Worm (Caenorhabditis elegans) whole organism, L4 larva: ENCODE results near the gene fbxl-5.

Source experiments
- F10B5.3 ChIP-seq: sonication (generic microtip); optimal IDR thresholded peaks from 2 replicates; lab custom pipeline; 2016; ENCODE audit warnings: mild to moderate bottlenecking, missing genetic modification characterization, missing compliant biosample characterization
- F26F4.8 ChIP-seq: fragments of 200-800 bp; sonication (Bioruptor generic); conservative IDR thresholded peaks from 2 replicates; pipeline ENCODE4 v1.3.6; 2022; ENCODE audit warnings: missing genetic modification characterization, missing compliant biosample characterization
- F49E8.2 ChIP-seq: sonication (generic microtip); optimal IDR thresholded peaks from 2 replicates; lab custom pipeline; 2016; ENCODE audit warnings: missing compliant biosample characterization, mild to moderate bottlenecking, missing genetic modification characterization, borderline replicate concordance
- R02D3.7 ChIP-seq: fragments of 150-350 bp; sonication (generic microtip); optimal IDR thresholded peaks from 3 replicates; lab custom pipeline; 2014; ENCODE audit warnings: missing biosample characterization, missing genetic modification characterization
- T26A8.4 ChIP-seq: fragments of 200-800 bp; sonication (Bioruptor generic); IDR thresholded peaks from 2 replicates; pipeline ENCODE4 v1.3.6; 2022; ENCODE audit warnings: missing genetic modification characterization, missing compliant biosample characterization
- ZK546.5 ChIP-seq, 2 experiments: sonication (generic microtip); optimal IDR thresholded peaks; 2 replicates each; lab custom pipeline; 2017; ENCODE audit warnings: missing biosample characterization in 2 of 2, missing genetic modification characterization in 2 of 2
- aha-1 ChIP-seq: fragments of 150-350 bp; peaks from one replicate; lab custom pipeline; 2014; ENCODE audit warnings: missing biosample characterization, missing genetic modification characterization
- arid-1 ChIP-seq: fragments of 200-800 bp; sonication (Bioruptor generic); conservative IDR thresholded peaks from 2 replicates; pipeline ENCODE4 v1.3.6; 2022; ENCODE audit warnings: missing genetic modification reagents, missing genetic modification characterization, missing compliant biosample characterization
- ceh-44 ChIP-seq: fragments of 200-800 bp; sonication (Bioruptor generic); IDR thresholded peaks from 2 replicates; pipeline ENCODE4 v1.3.6; 2022; ENCODE audit warnings: missing genetic modification reagents, missing genetic modification characterization, missing compliant biosample characterization
- ceh-82 ChIP-seq: sonication (generic microtip); optimal IDR thresholded peaks from 2 replicates; lab custom pipeline; 2017; ENCODE audit warnings: missing biosample characterization, missing genetic modification characterization
- ctbp-1 ChIP-seq: fragments of 200-800 bp; sonication (Bioruptor generic); IDR thresholded peaks from 2 replicates; pipeline ENCODE4 v1.3.6; 2022; ENCODE audit warnings: missing genetic modification reagents, missing genetic modification characterization, missing compliant biosample characterization
- daf-16 ChIP-seq, 3 experiments: sonication (generic microtip); optimal IDR thresholded peaks; 2 replicates each; lab custom pipeline; 2016 to 2017; ENCODE audit warnings: missing genetic modification characterization in 3 of 3, missing genetic modification reagents in 3 of 3, mild to moderate bottlenecking in 2 of 3, missing compliant biosample characterization in 2 of 3, missing biosample characterization in 1 of 3, moderate library complexity in 1 of 3
- dmd-6 ChIP-seq: fragments of 200-800 bp; sonication (Bioruptor generic); IDR thresholded peaks from 2 replicates; pipeline ENCODE4 v1.3.6; 2022; ENCODE audit warnings: missing genetic modification reagents, missing genetic modification characterization, missing compliant biosample characterization
- dmd-8 ChIP-seq: fragments of 200-800 bp; sonication (Bioruptor generic); IDR thresholded peaks from 2 replicates; pipeline ENCODE4 v1.3.6; 2022; ENCODE audit warnings: missing genetic modification characterization, missing compliant biosample characterization
- dmd-9 ChIP-seq: fragments of 200-800 bp; sonication (Bioruptor generic); IDR thresholded peaks from 2 replicates; pipeline ENCODE4 v1.3.6; 2022; ENCODE audit warnings: missing genetic modification reagents, missing genetic modification characterization, missing compliant biosample characterization
- duxl-1 ChIP-seq: sonication (generic microtip); optimal IDR thresholded peaks from 2 replicates; lab custom pipeline; 2016; ENCODE audit warnings: mild to moderate bottlenecking, missing genetic modification characterization, moderate library complexity, missing compliant biosample characterization; ENCODE audit not compliant: poor library complexity
- dve-1 ChIP-seq: sonication (generic microtip); optimal IDR thresholded peaks from 2 replicates; lab custom pipeline; 2017; ENCODE audit warnings: antibody characterized with exemption, mild to moderate bottlenecking, missing genetic modification characterization, missing compliant biosample characterization; ENCODE audit not compliant: insufficient read depth
- egl-43 ChIP-seq: fragments of 200-800 bp; sonication (Bioruptor generic); IDR thresholded peaks from 2 replicates; pipeline ENCODE4 v1.3.6; 2022; ENCODE audit warnings: missing genetic modification reagents, missing genetic modification characterization, missing compliant biosample characterization
- gei-8 ChIP-seq: fragments of 200-800 bp; sonication (Bioruptor generic); optimal IDR thresholded peaks from 2 replicates; lab custom pipeline; 2018; ENCODE audit warnings: mild to moderate bottlenecking, missing genetic modification characterization, missing compliant biosample characterization
- hif-1 ChIP-seq, 2 experiments: sonication (generic microtip); optimal IDR thresholded peaks; 2 replicates each; lab custom pipeline; 2016 to 2017; ENCODE audit warnings: missing compliant biosample characterization in 2 of 2, missing genetic modification characterization in 2 of 2, missing genetic modification reagents in 2 of 2, missing genotype in 2 of 2, mild to moderate bottlenecking in 1 of 2
- hlh-11 ChIP-seq: fragments of 200-800 bp; sonication (Bioruptor generic); optimal IDR thresholded peaks from 2 replicates; lab custom pipeline; 2018; ENCODE audit warnings: mild to moderate bottlenecking, missing genetic modification characterization, missing compliant biosample characterization
- hmg-1.1 ChIP-seq: fragments of 200-800 bp; sonication (Bioruptor generic); IDR thresholded peaks from 2 replicates; pipeline ENCODE4 v1.3.6; 2022; ENCODE audit warnings: missing genetic modification reagents, missing genetic modification characterization, missing compliant biosample characterization
- lin-1 ChIP-seq: fragments of 200-800 bp; sonication (Bioruptor generic); IDR thresholded peaks from 2 replicates; pipeline ENCODE4 v1.3.6; 2022; ENCODE audit warnings: missing genetic modification reagents, missing genetic modification characterization, missing compliant biosample characterization
- lin-38 ChIP-seq: fragments of 200-800 bp; sonication (Bioruptor generic); IDR thresholded peaks from 2 replicates; pipeline ENCODE4 v1.3.6; 2022; ENCODE audit warnings: missing genetic modification reagents, missing genetic modification characterization, missing compliant biosample characterization
- lsy-2 ChIP-seq, 2 experiments: fragments of 150-350 bp in 1 of 2; sonication (generic microtip) in 1 of 2; optimal IDR thresholded peaks; 2 replicates each; lab custom pipeline; 2014 to 2017; ENCODE audit warnings: missing biosample characterization in 2 of 2, missing genetic modification characterization in 2 of 2
- madf-5 ChIP-seq, 2 experiments: fragments of 200-800 bp; sonication (Bioruptor generic); IDR thresholded peaks; 2 replicates each; pipeline ENCODE4 v1.3.6; 2022; ENCODE audit warnings: missing compliant biosample characterization in 2 of 2, missing genetic modification characterization in 2 of 2
- mep-1 ChIP-seq: fragments of 150-350 bp; sonication (generic microtip); optimal IDR thresholded peaks from 3 replicates; lab custom pipeline; 2014; ENCODE audit warnings: missing biosample characterization, missing genetic modification characterization
- mes-2 ChIP-seq: sonication (generic microtip); optimal IDR thresholded peaks from 2 replicates; lab custom pipeline; 2016; ENCODE audit warnings: missing genotype, mild to moderate bottlenecking, missing genetic modification characterization, missing compliant biosample characterization; ENCODE audit not compliant: poor library complexity, severe bottlenecking
- nhr-10 ChIP-seq: fragments of 150-350 bp; optimal IDR thresholded peaks from 2 replicates; lab custom pipeline; 2014; ENCODE audit warnings: missing biosample characterization, missing genetic modification characterization
- nhr-102 ChIP-seq: sonication (generic microtip); optimal IDR thresholded peaks from 2 replicates; lab custom pipeline; 2016; ENCODE audit warnings: mild to moderate bottlenecking, missing genetic modification characterization, moderate library complexity, missing compliant biosample characterization
- nhr-11 ChIP-seq: fragments of 150-350 bp; optimal IDR thresholded peaks from 2 replicates; lab custom pipeline; 2014; ENCODE audit warnings: missing biosample characterization, missing genetic modification characterization
- nhr-25 ChIP-seq: sonication (generic microtip); optimal IDR thresholded peaks from 2 replicates; lab custom pipeline; 2017; ENCODE audit warnings: missing genetic modification characterization, mild to moderate bottlenecking, missing compliant biosample characterization, antibody characterized with exemption, moderate library complexity, borderline replicate concordance; ENCODE audit not compliant: insufficient read depth
- nhr-6 ChIP-seq: fragments of 150-350 bp; optimal IDR thresholded peaks from 2 replicates; lab custom pipeline; 2014; ENCODE audit warnings: missing biosample characterization, missing genetic modification characterization
- nhr-76 ChIP-seq: fragments of 150-350 bp; optimal IDR thresholded peaks from 2 replicates; lab custom pipeline; 2014; ENCODE audit warnings: missing biosample characterization, missing genetic modification characterization
- php-3 ChIP-seq: fragments of 200-800 bp; sonication (Bioruptor generic); IDR thresholded peaks from 2 replicates; pipeline ENCODE4 v1.3.6; 2022; ENCODE audit warnings: missing genetic modification reagents, missing genetic modification characterization, missing compliant biosample characterization
- set-16 ChIP-seq: fragments of 200-800 bp; sonication (Bioruptor generic); IDR thresholded peaks from 2 replicates; pipeline ENCODE4 v1.3.6; 2022; ENCODE audit warnings: missing genetic modification reagents, missing genetic modification characterization, missing compliant biosample characterization
- snpc-1.2 ChIP-seq: fragments of 200-800 bp; sonication (Bioruptor generic); IDR thresholded peaks from 2 replicates; pipeline ENCODE4 v1.3.6; 2022; ENCODE audit warnings: missing genetic modification reagents, missing genetic modification characterization, missing compliant biosample characterization
- spr-3 ChIP-seq: fragments of 200-800 bp; sonication (Bioruptor generic); optimal IDR thresholded peaks from 2 replicates; lab custom pipeline; 2018; ENCODE audit warnings: mild to moderate bottlenecking, missing genetic modification characterization, missing compliant biosample characterization
- unc-130 ChIP-seq: sonication (generic microtip); optimal IDR thresholded peaks from 2 replicates; lab custom pipeline; 2016; ENCODE audit warnings: missing genetic modification reagents, missing genetic modification characterization, missing compliant biosample characterization
- unc-39 ChIP-seq: sonication (generic microtip); optimal IDR thresholded peaks from 2 replicates; lab custom pipeline; 2017; ENCODE audit warnings: missing biosample characterization, missing genetic modification characterization
- unc-62 ChIP-seq, 3 experiments: fragments of 150-350 bp in 1 of 3; sonication (generic microtip); optimal IDR thresholded peaks in 2 of 3; peaks in 1 of 3; 1 replicate in 1 of 3; 2 replicates in 2 of 3; lab custom pipeline; 2014 to 2017; ENCODE audit warnings: missing biosample characterization in 3 of 3, missing genetic modification characterization in 3 of 3, missing genetic modification reagents in 3 of 3, missing genotype in 1 of 3
- vab-7 ChIP-seq: fragments of 200-800 bp; sonication (Bioruptor generic); IDR thresholded peaks from 2 replicates; pipeline ENCODE4 v1.3.6; 2022; ENCODE audit warnings: missing genetic modification reagents, missing genetic modification characterization, missing compliant biosample characterization
- ztf-11 ChIP-seq: fragments of 150-350 bp; optimal IDR thresholded peaks from 2 replicates; lab custom pipeline; 2014; ENCODE audit warnings: missing biosample characterization, missing genetic modification characterization

The fbxl-5 gene

ce11 chrV:7728003-7728678, 14.6 kb upstream of the fbxl-5 start (continued):
- TF ChIP-seq aha-1 (tag; lab: Kevin White, UChicago) (peak; percentile 99), unc-39 (tag; lab: Kevin White, UChicago) (no peak), vab-7 (GFP tag; lab: Robert Waterston, UW) (no peak), nhr-10 (tag; lab: Kevin White, UChicago) (no peak), R02D3.7 (tag; lab: Kevin White, UChicago) (no peak), F10B5.3 (no peak), php-3 (GFP tag; lab: Robert Waterston, UW) (no peak), madf-5 (GFP tag; IDR thresholded peaks at IDR 0.05; lab: Robert Waterston, UW) (no peak), ztf-11 (tag; lab: Kevin White, UChicago) (no peak), unc-130 (no peak), ZK546.5 (tag; optimal IDR thresholded peaks at IDR 0.05; lab: Kevin White, UChicago) (no peak)

ce11 chrV:7728679-7729027, 14.1 kb upstream of the fbxl-5 start, which contains the start of gene Y97E10C.1:
Gene Y97E10C.1 (plus strand): TSS chrV:7728879.
- TF ChIP-seq lin-1 (GFP tag; lab: Robert Waterston, UW) = no peak
- TF ChIP-seq unc-62 (GFP tag; optimal IDR thresholded peaks at IDR 0.05 in 1 of 2; lab: Kevin White, UChicago) = peak in 1 of 2 experiments; percentile 55
- TF ChIP-seq unc-62 (tag; optimal IDR thresholded peaks at IDR 0.05; lab: Kevin White, UChicago) = no peak

ce11 chrV:7730488-7730887, 12.2 kb upstream of the fbxl-5 start:
- no peak for TF ChIP-seq set-16 (GFP tag; lab: Robert Waterston, UW)
- TF ChIP-seq gei-8 (GFP tag; lab: Kevin White, UChicago) = peak; percentile 24
- peak; percentile 60 for TF ChIP-seq hlh-11
- TF ChIP-seq ceh-82 (tag; lab: Kevin White, UChicago) = no peak
- peak; percentile 52; the same call in 1 of the 2 replicates for TF ChIP-seq snpc-1.2 (GFP tag; lab: Robert Waterston, UW)
- TF ChIP-seq F49E8.2 (tag; lab: Kevin White, UChicago) = no peak
- TF ChIP-seq F26F4.8 = 0 out of 2 replicates have a peak, but pooled peaks have one; percentile 24
- TF ChIP-seq hif-1 (tag; optimal IDR thresholded peaks at IDR 0.05; lab: Kevin White, UChicago) = peak in 1 of 2 experiments; percentile 19
- TF ChIP-seq nhr-6 = peak; percentile 37
- TF ChIP-seq arid-1 = 0 out of 2 replicates have a peak, but pooled peaks have one; percentile 61
- TF ChIP-seq dmd-6 (GFP tag; lab: Robert Waterston, UW) = peak; percentile 37; the same call in 1 of the 2 replicates
- TF ChIP-seq nhr-102 (tag; lab: Kevin White, UChicago) = no peak
- TF ChIP-seq daf-16 (GFP tag; optimal IDR thresholded peaks at IDR 0.05; lab: Kevin White, UChicago) = no peak
- TF ChIP-seq daf-16 (tag; optimal IDR thresholded peaks at IDR 0.05; lab: Kevin White, UChicago) = peak; percentile 88
- TF ChIP-seq dve-1 (tag; lab: Kevin White, UChicago) = peak; percentile 67
- TF ChIP-seq lin-38 (GFP tag; lab: Robert Waterston, UW) = peak; percentile 26; the same call in 1 of the 2 replicates
- peak; percentile 60; the same call in 1 of the 2 replicates for TF ChIP-seq egl-43
- TF ChIP-seq mes-2 (tag; lab: Kevin White, UChicago) = peak; percentile 67
- peak; percentile 77 for TF ChIP-seq T26A8.4
- TF ChIP-seq spr-3 (GFP tag; lab: Kevin White, UChicago) = peak; percentile 1
- TF ChIP-seq nhr-11 (tag; lab: Kevin White, UChicago) = no peak
- peak; percentile 35 for TF ChIP-seq mep-1
- TF ChIP-seq hmg-1.1 (GFP tag; lab: Robert Waterston, UW) = 0 out of 2 replicates have a peak, but pooled peaks have one; percentile 45
- 0 out of 2 replicates have a peak, but pooled peaks have one; percentile 6 for TF ChIP-seq ceh-44
- TF ChIP-seq nhr-25 (tag; lab: Kevin White, UChicago) = peak; percentile 8
- peak in 1 of 2 experiments; percentile 8 for TF ChIP-seq unc-62 (GFP tag; optimal IDR thresholded peaks at IDR 0.05 in 1 of 2; lab: Kevin White, UChicago)
- no peak for TF ChIP-seq unc-62 (tag; optimal IDR thresholded peaks at IDR 0.05; lab: Kevin White, UChicago)
- TF ChIP-seq duxl-1 = peak; percentile 42
- TF ChIP-seq nhr-76 (tag; lab: Kevin White, UChicago) = no peak
- TF ChIP-seq lsy-2 (tag; optimal IDR thresholded peaks at IDR 0.05; lab: Kevin White, UChicago) = peak in 1 of 2 experiments; percentile 68
- TF ChIP-seq ctbp-1 = 0 out of 2 replicates have a peak, but pooled peaks have one; percentile 12
- TF ChIP-seq dmd-8 = 0 out of 2 replicates have a peak, but pooled peaks have one; percentile 10
- peak; percentile 37; the same call in 1 of the 2 replicates for TF ChIP-seq lin-1 (GFP tag; lab: Robert Waterston, UW)
- peak; percentile 61; the same call in 1 of the 2 replicates for TF ChIP-seq dmd-9 (GFP tag; lab: Robert Waterston, UW)
